Worm (Caenorhabditis elegans) whole organism, late embryonic: ENCODE results near the gene C25E10.16.

Experiments
- ama-1 ChIP-seq: fragments of 150-350 bp; optimal IDR thresholded peaks from 2 replicates; lab custom pipeline; 2014
- ceh-24 ChIP-seq: sonication (generic microtip); optimal IDR thresholded peaks from 2 replicates; lab custom pipeline; 2016; ENCODE audit warnings: mild to moderate bottlenecking, missing genetic modification characterization, missing compliant biosample characterization
- dve-1 ChIP-seq: sonication (generic microtip); optimal IDR thresholded peaks from 2 replicates; lab custom pipeline; 2017; ENCODE audit warnings: antibody characterized with exemption, mild to moderate bottlenecking, missing genetic modification characterization, missing compliant biosample characterization
- ets-4 ChIP-seq: sonication (generic microtip); optimal IDR thresholded peaks from 2 replicates; lab custom pipeline; 2016; ENCODE audit warnings: missing genetic modification characterization, missing compliant biosample characterization
- fkh-10 ChIP-seq: fragments of 150-350 bp; optimal IDR thresholded peaks from 2 replicates; lab custom pipeline; 2014; ENCODE audit warnings: missing biosample characterization, missing genetic modification reagents, missing genetic modification characterization
- hlh-6 ChIP-seq: sonication (generic microtip); optimal IDR thresholded peaks from 2 replicates; lab custom pipeline; 2016; ENCODE audit warnings: missing genotype, missing genetic modification characterization, missing compliant biosample characterization
- lim-6 ChIP-seq: sonication (generic microtip); optimal IDR thresholded peaks from 2 replicates; lab custom pipeline; 2016; ENCODE audit warnings: missing genetic modification characterization, missing compliant biosample characterization
- pag-3 ChIP-seq: sonication (generic microtip); optimal IDR thresholded peaks from 2 replicates; lab custom pipeline; 2016; ENCODE audit warnings: missing compliant biosample characterization, missing genetic modification characterization, borderline replicate concordance
- pqm-1 ChIP-seq: sonication (generic microtip); optimal IDR thresholded peaks from 2 replicates; lab custom pipeline; 2016; ENCODE audit warnings: missing genetic modification characterization, missing compliant biosample characterization
- pros-1 ChIP-seq: fragments of 150-350 bp; optimal IDR thresholded peaks from 2 replicates; lab custom pipeline; 2014; ENCODE audit warnings: missing biosample characterization, missing genetic modification reagents, missing genetic modification characterization
- rnt-1 ChIP-seq: sonication (generic microtip); optimal IDR thresholded peaks from 2 replicates; lab custom pipeline; 2016; ENCODE audit warnings: missing genetic modification characterization, missing compliant biosample characterization
- ttx-3 ChIP-seq: sonication (generic microtip); optimal IDR thresholded peaks from 2 replicates; lab custom pipeline; 2016; ENCODE audit warnings: missing genetic modification reagents, missing genetic modification characterization, missing compliant biosample characterization

- TF ChIP-seq ceh-24 (tag; lab: Kevin White, UChicago) (no peak), pqm-1 (tag; lab: Kevin White, UChicago) (no peak), lim-6 (tag; lab: Kevin White, UChicago) (no peak), pag-3 (tag; lab: Kevin White, UChicago) (no peak), ttx-3 (tag; lab: Kevin White, UChicago) (no peak), dve-1 (no peak), hlh-6 (tag; lab: Kevin White, UChicago) (no peak), rnt-1 (no peak), ets-4 (tag; lab: Kevin White, UChicago) (no peak), pros-1 (tag; lab: Kevin White, UChicago) (no peak), fkh-10 (GFP tag; lab: Kevin White, UChicago) (no peak), ama-1 (lab: Kevin White, UChicago) (no peak)
These were observed 23.0 kb upstream of the C25E10.16 start for ce11 chrV:9082350-9082749.
